Worm (Caenorhabditis elegans): ENCODE data around the gene srt-14.

ce11 chrV:4299741-4300140 is 43.4 kb upstream of the srt-14 start, which contains the start of gene ZC132.3:
- TF ChIP-seq ceh-58 (GFP tag; IDR thresholded peaks at IDR 0.05) (no peak), atf-7 (tag; optimal IDR thresholded peaks at IDR 0.05) (no peak), Y53G8AR.9 (GFP tag; conservative IDR thresholded peaks at IDR 0.05) (no peak), unc-62 (GFP tag; optimal IDR thresholded peaks at IDR 0.05) (no peak), zfh-2 (GFP tag; conservative IDR thresholded peaks at IDR 0.05) (no peak), F33H1.4 (GFP tag; IDR thresholded peaks at IDR 0.05) (no peak), D2030.7 (GFP tag; IDR thresholded peaks at IDR 0.05) (no peak), repo-1 (tag; optimal IDR thresholded peaks at IDR 0.05) (no peak), ama-1 (optimal IDR thresholded peaks at IDR 0.05) (no peak), ama-1 (GFP tag; optimal IDR thresholded peaks at IDR 0.05) (no peak), ztf-6 (GFP tag; IDR thresholded peaks at IDR 0.05) (no peak)
